Fruit fly (Drosophila melanogaster): Measurements from ENCODE around the gene CG40006.

DNA sequence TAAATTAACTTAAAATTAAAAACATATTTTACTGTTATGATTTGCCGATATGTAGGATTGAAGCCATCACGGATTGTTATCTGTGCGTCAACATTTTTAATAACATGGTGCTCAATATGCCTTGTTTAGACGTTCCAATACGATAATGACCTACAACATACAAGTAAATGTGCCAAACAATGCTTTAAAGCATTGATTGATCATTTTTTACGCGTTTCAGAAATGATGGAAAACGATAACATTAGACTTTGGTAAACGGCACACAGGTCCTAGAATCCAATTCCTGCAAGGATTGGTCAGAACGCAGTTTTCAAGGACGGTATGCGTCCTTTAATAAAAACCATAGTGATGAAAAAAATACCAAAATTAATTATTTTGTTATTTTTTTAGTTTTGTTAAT, 2.0 kb upstream of the CG40006 start:
- TF ChIP-seq psq (optimal IDR thresholded peaks at IDR 0.05) (no peak), Dll (optimal IDR thresholded peaks at IDR 0.05) (no peak), CG8478 (optimal IDR thresholded peaks at IDR 0.05) (no peak), EcR (GFP tag; optimal IDR thresholded peaks at IDR 0.05) (no peak)
